Worm (Caenorhabditis elegans) whole organism, L1 larva: ENCODE measurements around the gene C14E2.4.
A peak's percentile ranks its signal among the peaks of the same experiment; 100 is the strongest.

Experiments
- C04F5.9 ChIP-seq: sonication (generic microtip); optimal IDR thresholded peaks from 2 replicates; lab custom pipeline; 2016; ENCODE audit warnings: missing genetic modification characterization, missing compliant biosample characterization
- C16A3.4 ChIP-seq: fragments of 150-350 bp; optimal IDR thresholded peaks from 2 replicates; lab custom pipeline; 2014; ENCODE audit warnings: missing biosample characterization, missing genetic modification characterization
- C34B4.2 ChIP-seq: sonication (generic microtip); optimal IDR thresholded peaks from 2 replicates; lab custom pipeline; 2017; ENCODE audit warnings: mild to moderate bottlenecking, missing genetic modification characterization, missing compliant biosample characterization
- F16B12.6 ChIP-seq: fragments of 150-350 bp; optimal IDR thresholded peaks from 2 replicates; lab custom pipeline; 2014; ENCODE audit warnings: missing biosample characterization, missing genetic modification characterization
- aha-1 ChIP-seq: fragments of 150-350 bp; optimal IDR thresholded peaks from 2 replicates; lab custom pipeline; 2014; ENCODE audit warnings: missing biosample characterization, missing genetic modification characterization
- aly-2 ChIP-seq: fragments of 150-350 bp; optimal IDR thresholded peaks from 2 replicates; lab custom pipeline; 2014; ENCODE audit warnings: missing biosample characterization, missing genetic modification characterization
- blmp-1 ChIP-seq: fragments of 150-350 bp; optimal IDR thresholded peaks from 2 replicates; lab custom pipeline; 2014; ENCODE audit warnings: missing biosample characterization, missing genetic modification characterization
- ceh-63 ChIP-seq: fragments of 200-800 bp; sonication (Bioruptor generic); optimal IDR thresholded peaks from 2 replicates; lab custom pipeline; 2018; ENCODE audit warnings: mild to moderate bottlenecking, missing genetic modification characterization, missing compliant biosample characterization
- ceh-90 ChIP-seq: sonication (generic microtip); optimal IDR thresholded peaks from 2 replicates; lab custom pipeline; 2016; ENCODE audit warnings: missing genetic modification characterization, missing compliant biosample characterization
- dsc-1 ChIP-seq: sonication (generic microtip); optimal IDR thresholded peaks from 2 replicates; lab custom pipeline; 2016; ENCODE audit warnings: mild to moderate bottlenecking, missing genetic modification characterization, missing compliant biosample characterization
- elt-2 ChIP-seq: sonication (generic microtip); optimal IDR thresholded peaks from 2 replicates; lab custom pipeline; 2016; ENCODE audit warnings: missing genetic modification characterization, mild to moderate bottlenecking, inconsistent platforms, missing compliant biosample characterization, missing genetic modification reagents
- elt-3 ChIP-seq, 6 experiments: fragments of 150-350 bp in 1 of 6; sonication (generic microtip); optimal IDR thresholded peaks; 2 replicates each; lab custom pipeline; 2017 to 2018; ENCODE audit warnings: missing biosample characterization in 6 of 6, missing genetic modification characterization in 6 of 6, inconsistent platforms in 1 of 6
- ets-5 ChIP-seq: fragments of 200-800 bp; sonication (Bioruptor generic); IDR thresholded peaks from 2 replicates; pipeline ENCODE4 v1.3.6; 2022; ENCODE audit warnings: missing genetic modification characterization, missing compliant biosample characterization
- fkh-10 ChIP-seq: sonication (generic microtip); optimal IDR thresholded peaks from 2 replicates; lab custom pipeline; 2017; ENCODE audit warnings: missing biosample characterization, missing genetic modification reagents, missing genetic modification characterization
- fkh-8 ChIP-seq: sonication (generic microtip); optimal IDR thresholded peaks from 2 replicates; lab custom pipeline; 2016; ENCODE audit warnings: mild to moderate bottlenecking, missing genetic modification characterization, missing compliant biosample characterization
- fos-1 ChIP-seq: fragments of 150-350 bp; optimal IDR thresholded peaks from 2 replicates; lab custom pipeline; 2014; ENCODE audit warnings: missing biosample characterization, missing genetic modification characterization
- grh-1 ChIP-seq: fragments of 200-800 bp; sonication (Bioruptor generic); IDR thresholded peaks from 2 replicates; pipeline ENCODE4 v1.3.6; 2022; ENCODE audit warnings: missing genetic modification reagents, missing genetic modification characterization, missing compliant biosample characterization
- hlh-17 ChIP-seq: fragments of 200-800 bp; sonication (Bioruptor generic); optimal IDR thresholded peaks from 2 replicates; lab custom pipeline; 2018; ENCODE audit warnings: missing genetic modification characterization, mild to moderate bottlenecking, missing compliant biosample characterization, moderate library complexity, borderline replicate concordance
- hpl-2 ChIP-seq: fragments of 150-350 bp; optimal IDR thresholded peaks from 2 replicates; lab custom pipeline; 2014; ENCODE audit warnings: missing biosample characterization, missing genetic modification reagents, missing genetic modification characterization
- jun-1 ChIP-seq: fragments of 150-350 bp; optimal IDR thresholded peaks from 2 replicates; lab custom pipeline; 2014; ENCODE audit warnings: missing biosample characterization, missing genetic modification reagents, missing genetic modification characterization
- lin-14 ChIP-seq: fragments of 200-800 bp; sonication (Bioruptor generic); optimal IDR thresholded peaks from 2 replicates; lab custom pipeline; 2018; ENCODE audit warnings: mild to moderate bottlenecking, missing genetic modification characterization, moderate library complexity, missing compliant biosample characterization
- lin-15B ChIP-seq: fragments of 150-350 bp; sonication (generic microtip); optimal IDR thresholded peaks from 3 replicates; lab custom pipeline; 2014; ENCODE audit warnings: missing biosample characterization, missing genetic modification characterization
- lin-39 ChIP-seq: fragments of 150-350 bp; optimal IDR thresholded peaks from 2 replicates; lab custom pipeline; 2014; ENCODE audit warnings: missing biosample characterization, missing genetic modification reagents, missing genetic modification characterization
- lir-3 ChIP-seq: sonication (generic microtip); optimal IDR thresholded peaks from 2 replicates; lab custom pipeline; 2016; ENCODE audit warnings: mild to moderate bottlenecking, missing genetic modification characterization, moderate library complexity, missing compliant biosample characterization; ENCODE audit not compliant: poor library complexity
- lsy-2 ChIP-seq, 2 experiments: fragments of 150-350 bp; optimal IDR thresholded peaks; 2 replicates each; lab custom pipeline; 2014; ENCODE audit warnings: missing biosample characterization in 2 of 2, missing genetic modification characterization in 2 of 2
- mab-9 ChIP-seq: fragments of 200-800 bp; sonication (Bioruptor generic); IDR thresholded peaks from 2 replicates; pipeline ENCODE4 v1.3.6; 2022; ENCODE audit warnings: missing genetic modification reagents, missing genetic modification characterization, missing compliant biosample characterization
- mep-1 ChIP-seq: fragments of 150-350 bp; optimal IDR thresholded peaks from 2 replicates; lab custom pipeline; 2014; ENCODE audit warnings: missing biosample characterization, missing genetic modification characterization
- nhr-11 ChIP-seq: fragments of 150-350 bp; optimal IDR thresholded peaks from 2 replicates; lab custom pipeline; 2014; ENCODE audit warnings: missing biosample characterization, missing genetic modification characterization
- nhr-12 ChIP-seq: sonication (generic microtip); optimal IDR thresholded peaks from 2 replicates; lab custom pipeline; 2017; ENCODE audit warnings: missing biosample characterization, missing genetic modification characterization
- nhr-19 ChIP-seq: fragments of 200-800 bp; sonication (Bioruptor generic); conservative IDR thresholded peaks from 2 replicates; pipeline ENCODE4 v1.3.6; 2022; ENCODE audit warnings: missing genetic modification characterization, missing compliant biosample characterization
- nhr-237 ChIP-seq: fragments of 150-350 bp; optimal IDR thresholded peaks from 2 replicates; lab custom pipeline; 2014; ENCODE audit warnings: missing biosample characterization, missing genetic modification characterization
- nhr-47 ChIP-seq: sonication (generic microtip); optimal IDR thresholded peaks from 2 replicates; lab custom pipeline; 2016; ENCODE audit warnings: mild to moderate bottlenecking, missing genetic modification characterization, moderate library complexity, missing compliant biosample characterization
- nhr-71 ChIP-seq: sonication (generic microtip); optimal IDR thresholded peaks from 2 replicates; lab custom pipeline; 2016; ENCODE audit warnings: mild to moderate bottlenecking, missing genetic modification characterization, moderate library complexity, missing compliant biosample characterization
- nhr-76 ChIP-seq: sonication (generic microtip); optimal IDR thresholded peaks from 2 replicates; lab custom pipeline; 2017; ENCODE audit warnings: missing biosample characterization, missing genetic modification characterization
- nhr-77 ChIP-seq: fragments of 150-350 bp; optimal IDR thresholded peaks from 2 replicates; lab custom pipeline; 2014; ENCODE audit warnings: missing biosample characterization, missing genetic modification characterization
- nhr-90 ChIP-seq: sonication (generic microtip); optimal IDR thresholded peaks from 2 replicates; lab custom pipeline; 2016; ENCODE audit warnings: mild to moderate bottlenecking, missing genetic modification characterization, missing compliant biosample characterization; ENCODE audit not compliant: poor library complexity
- pag-3 ChIP-seq: sonication (generic microtip); optimal IDR thresholded peaks from 2 replicates; lab custom pipeline; 2017; ENCODE audit warnings: missing genetic modification characterization, mild to moderate bottlenecking, missing compliant biosample characterization, antibody characterized with exemption, borderline replicate concordance; ENCODE audit not compliant: insufficient read depth
- pax-3 ChIP-seq: fragments of 200-800 bp; sonication (Bioruptor generic); optimal IDR thresholded peaks from 2 replicates; lab custom pipeline; 2018; ENCODE audit warnings: mild to moderate bottlenecking, missing genetic modification characterization, moderate library complexity, missing compliant biosample characterization
- skn-1 ChIP-seq: fragments of 150-350 bp; optimal IDR thresholded peaks from 2 replicates; lab custom pipeline; 2014; ENCODE audit warnings: missing biosample characterization, missing genetic modification characterization
- snpc-4 ChIP-seq: fragments of 150-350 bp; optimal IDR thresholded peaks from 2 replicates; lab custom pipeline; 2014; ENCODE audit warnings: missing biosample characterization, missing genetic modification characterization
- snu-23 ChIP-seq: sonication (generic microtip); optimal IDR thresholded peaks from 2 replicates; lab custom pipeline; 2016; ENCODE audit warnings: missing genetic modification characterization, missing compliant biosample characterization
- sox-4 ChIP-seq: sonication (generic microtip); optimal IDR thresholded peaks from 2 replicates; lab custom pipeline; 2016; ENCODE audit warnings: missing genetic modification characterization, missing compliant biosample characterization
- sptf-1 ChIP-seq: fragments of 150-350 bp; optimal IDR thresholded peaks from 2 replicates; lab custom pipeline; 2014; ENCODE audit warnings: missing biosample characterization, missing genetic modification characterization
- sup-37 ChIP-seq: fragments of 200-800 bp; sonication (Bioruptor generic); optimal IDR thresholded peaks from 2 replicates; lab custom pipeline; 2018; ENCODE audit warnings: mild to moderate bottlenecking, missing genetic modification characterization, missing compliant biosample characterization
- swsn-7 ChIP-seq: sonication (generic microtip); optimal IDR thresholded peaks from 2 replicates; lab custom pipeline; 2016; ENCODE audit warnings: missing genetic modification characterization, missing compliant biosample characterization
- tbx-2 ChIP-seq: sonication (generic microtip); optimal IDR thresholded peaks from 2 replicates; lab custom pipeline; 2016; ENCODE audit warnings: missing genetic modification characterization, missing compliant biosample characterization
- unc-30 ChIP-seq: sonication (generic microtip); optimal IDR thresholded peaks from 2 replicates; lab custom pipeline; 2017; ENCODE audit warnings: missing biosample characterization, missing genetic modification characterization
- unc-62 ChIP-seq: fragments of 150-350 bp; optimal IDR thresholded peaks from 2 replicates; lab custom pipeline; 2014; ENCODE audit warnings: missing biosample characterization, missing genetic modification reagents, missing genetic modification characterization
- unc-98 ChIP-seq: fragments of 200-800 bp; sonication (Bioruptor generic); IDR thresholded peaks from 2 replicates; pipeline ENCODE4 v1.3.6; 2022; ENCODE audit warnings: missing genetic modification characterization, missing compliant biosample characterization
- vab-15 ChIP-seq: sonication (generic microtip); optimal IDR thresholded peaks from 2 replicates; lab custom pipeline; 2017; ENCODE audit warnings: missing genotype, mild to moderate bottlenecking, missing genetic modification characterization, missing compliant biosample characterization
- xbp-1 ChIP-seq: sonication (generic microtip); optimal IDR thresholded peaks from 2 replicates; lab custom pipeline; 2016; ENCODE audit warnings: missing genetic modification characterization, missing compliant biosample characterization
- zag-1 ChIP-seq: fragments of 150-350 bp; optimal IDR thresholded peaks from 2 replicates; lab custom pipeline; 2014; ENCODE audit warnings: missing biosample characterization, missing genetic modification characterization
- ztf-11 ChIP-seq, 2 experiments: sonication (generic microtip); optimal IDR thresholded peaks; 2 replicates each; lab custom pipeline; 2016 to 2017; ENCODE audit warnings: missing genetic modification characterization in 2 of 2, missing biosample characterization in 1 of 2, missing compliant biosample characterization in 1 of 2
- ztf-4 ChIP-seq: fragments of 150-350 bp; optimal IDR thresholded peaks from 2 replicates; lab custom pipeline; 2014; ENCODE audit warnings: missing biosample characterization, missing genetic modification characterization

Gene C14E2.4

DNA sequence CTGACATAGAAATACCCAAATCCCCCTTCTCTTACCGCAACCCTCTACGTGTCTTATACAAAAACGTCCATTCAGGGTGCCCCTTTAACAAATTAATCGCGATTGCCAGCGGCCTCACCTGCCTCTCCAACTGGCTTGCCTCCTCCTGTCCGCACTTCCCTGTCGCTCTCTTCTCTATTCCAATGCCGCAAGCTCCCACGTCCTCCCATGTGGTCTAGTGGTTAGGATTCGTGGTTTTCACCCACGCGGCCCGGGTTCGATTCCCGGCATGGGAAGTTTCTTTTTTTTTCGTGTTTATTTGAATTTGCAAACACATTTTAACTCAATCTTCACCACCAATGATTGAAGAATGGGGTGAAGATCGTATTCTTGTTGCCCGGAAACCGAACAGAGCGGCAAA, 37.5 kb upstream of the C14E2.4 start (continued):
- peak in 1 of 2 experiments; percentile 55 for TF ChIP-seq ztf-11 (tag; optimal IDR thresholded peaks at IDR 0.05; lab: Kevin White, UChicago)
- TF ChIP-seq pag-3: no peak
- no peak for TF ChIP-seq nhr-71 (tag; lab: Kevin White, UChicago)
- TF ChIP-seq nhr-76 (tag; lab: Kevin White, UChicago): no peak
- TF ChIP-seq lir-3 (tag; lab: Kevin White, UChicago): peak; percentile 15
- TF ChIP-seq xbp-1 (tag; lab: Kevin White, UChicago): peak; percentile 57
- no peak for TF ChIP-seq mab-9
- TF ChIP-seq unc-62 (GFP tag; lab: Kevin White, UChicago): no peak
- peak; percentile 79 for TF ChIP-seq nhr-47 (tag; lab: Kevin White, UChicago)
- no peak for TF ChIP-seq sup-37 (GFP tag; lab: Kevin White, UChicago)
- peak; percentile 33 for TF ChIP-seq pax-3 (tag; lab: Kevin White, UChicago)
- TF ChIP-seq aha-1 (tag; lab: Kevin White, UChicago): no peak
- peak; percentile 25 for TF ChIP-seq nhr-77 (tag; lab: Kevin White, UChicago)
- peak; percentile 56 for TF ChIP-seq swsn-7 (tag; lab: Kevin White, UChicago)
- peak in 2 of 6 experiments; percentile 6 to 12 for TF ChIP-seq elt-3 (tag; optimal IDR thresholded peaks at IDR 0.05; lab: Kevin White, UChicago)
- TF ChIP-seq snu-23 (GFP tag; lab: Kevin White, UChicago): peak; percentile 84
- TF ChIP-seq hlh-17 (GFP tag; lab: Kevin White, UChicago): no peak
- TF ChIP-seq lin-15B (tag; lab: Kevin White, UChicago): no peak
- no peak for TF ChIP-seq sox-4 (tag; lab: Kevin White, UChicago)
- no peak for TF ChIP-seq sptf-1 (tag; lab: Kevin White, UChicago)
- peak; percentile 9 for TF ChIP-seq fkh-8
- no peak for TF ChIP-seq nhr-11
- TF ChIP-seq skn-1 (tag; lab: Kevin White, UChicago): peak; percentile 79
- TF ChIP-seq dsc-1 (tag; lab: Kevin White, UChicago): peak; percentile 69
- peak; percentile 15 for TF ChIP-seq elt-2 (tag; lab: Kevin White, UChicago)
- TF ChIP-seq ceh-63 (GFP tag; lab: Kevin White, UChicago): no peak
- TF ChIP-seq nhr-237 (tag; lab: Kevin White, UChicago): no peak
- TF ChIP-seq C16A3.4: peak; percentile 24
- TF ChIP-seq fkh-10: peak; percentile 17
- TF ChIP-seq snpc-4 (tag; lab: Kevin White, UChicago): no peak
- TF ChIP-seq F16B12.6: no peak
- TF ChIP-seq mep-1: no peak
- TF ChIP-seq lin-39 (tag; lab: Kevin White, UChicago): no peak
- peak; percentile 79 for TF ChIP-seq nhr-90 (tag; lab: Kevin White, UChicago)
- TF ChIP-seq C34B4.2: no peak
- TF ChIP-seq zag-1: no peak
- TF ChIP-seq vab-15 (tag; lab: Kevin White, UChicago): no peak
- 0 out of 2 replicates have a peak, but pooled peaks have one; percentile 14 for TF ChIP-seq unc-98 (GFP tag; lab: Robert Waterston, UW)
- peak; percentile 1 for TF ChIP-seq C04F5.9
- no peak for TF ChIP-seq nhr-12 (tag; lab: Kevin White, UChicago)
- peak; percentile 50 for TF ChIP-seq jun-1 (tag; lab: Kevin White, UChicago)
- peak; percentile 41 to 45 for TF ChIP-seq lsy-2 (tag; optimal IDR thresholded peaks at IDR 0.05; lab: Kevin White, UChicago)
- no peak for TF ChIP-seq ets-5
- TF ChIP-seq lin-14 (GFP tag; lab: Kevin White, UChicago): peak; percentile 36
- peak; percentile 5 for TF ChIP-seq fos-1 (tag; lab: Kevin White, UChicago)
- TF ChIP-seq ztf-4: no peak
- TF ChIP-seq blmp-1 (tag; lab: Kevin White, UChicago): no peak
- peak; percentile 73 for TF ChIP-seq nhr-19
- peak; percentile 69 for TF ChIP-seq tbx-2
- TF ChIP-seq aly-2 (tag; lab: Kevin White, UChicago): no peak
- no peak for TF ChIP-seq unc-30
- TF ChIP-seq grh-1 (GFP tag; lab: Robert Waterston, UW): peak; percentile 48
- TF ChIP-seq hpl-2 (GFP tag; lab: Kevin White, UChicago): no peak
- no peak for TF ChIP-seq ceh-90 (tag; lab: Kevin White, UChicago)
